Fruit fly (Drosophila melanogaster) whole organism, adult: ENCODE measurements around the gene CG11929.

Source experiments
- CG11617 ChIP-seq: fragments of 200-800 bp; sonication (Bioruptor generic); optimal IDR thresholded peaks from 2 replicates; lab custom pipeline; 2017; ENCODE audit warnings: mild to moderate bottlenecking, missing biosample characterization, missing genetic modification reagents, missing genetic modification characterization
- CG12768 ChIP-seq: fragments of 200-800 bp; sonication (Bioruptor generic); optimal IDR thresholded peaks from 2 replicates; lab custom pipeline; 2017; ENCODE audit warnings: missing biosample characterization, missing genetic modification characterization, mild to moderate bottlenecking, moderate library complexity, missing genetic modification reagents
- CG14711 ChIP-seq: fragments of 200-800 bp; sonication (Bioruptor generic); optimal IDR thresholded peaks from 2 replicates; lab custom pipeline; 2018; ENCODE audit warnings: missing biosample characterization, mild to moderate bottlenecking, missing genetic modification characterization, moderate library complexity
- CG1620 ChIP-seq: fragments of 200-800 bp; sonication (Bioruptor generic); optimal IDR thresholded peaks from 2 replicates; lab custom pipeline; 2016; ENCODE audit warnings: missing biosample characterization, missing genetic modification characterization
- CG33017 ChIP-seq: fragments of 200-800 bp; sonication (Bioruptor generic); optimal IDR thresholded peaks from 2 replicates; lab custom pipeline; 2018; ENCODE audit warnings: missing biosample characterization, mild to moderate bottlenecking, missing genetic modification characterization, moderate library complexity
- CG5204 ChIP-seq: fragments of 200-800 bp; sonication (Bioruptor generic); optimal IDR thresholded peaks from 2 replicates; lab custom pipeline; 2016; ENCODE audit warnings: missing biosample characterization, missing genetic modification characterization
- CG7045 ChIP-seq: fragments of 200-800 bp; sonication (Bioruptor generic); optimal IDR thresholded peaks from 2 replicates; lab custom pipeline; 2017; ENCODE audit warnings: missing biosample characterization, mild to moderate bottlenecking, missing genetic modification characterization
- CG7101 ChIP-seq: fragments of 200-800 bp; sonication (Bioruptor generic); optimal IDR thresholded peaks from 2 replicates; lab custom pipeline; 2018; ENCODE audit warnings: missing biosample characterization, mild to moderate bottlenecking, missing genetic modification characterization, moderate library complexity
- Clk ChIP-seq: fragments of 200-800 bp; sonication (Bioruptor generic); optimal IDR thresholded peaks from 2 replicates; lab custom pipeline; 2017; ENCODE audit warnings: missing biosample characterization, missing genetic modification characterization
- Crg-1 ChIP-seq: fragments of 200-800 bp; sonication (Bioruptor generic); optimal IDR thresholded peaks from 2 replicates; lab custom pipeline; 2016; ENCODE audit warnings: missing biosample characterization, missing genetic modification characterization
- Hr96 ChIP-seq: fragments of 200-800 bp; sonication (Bioruptor generic); optimal IDR thresholded peaks from 2 replicates; lab custom pipeline; 2016; ENCODE audit warnings: missing biosample characterization, missing genetic modification characterization
- Mnt ChIP-seq: fragments of 200-800 bp; sonication (Bioruptor generic); optimal IDR thresholded peaks from 2 replicates; lab custom pipeline; 2016; ENCODE audit warnings: missing biosample characterization, mild to moderate bottlenecking, missing genetic modification characterization
- bab1 ChIP-seq: fragments of 200-800 bp; sonication (Bioruptor generic); optimal IDR thresholded peaks from 3 replicates; lab custom pipeline; 2019; ENCODE audit warnings: missing biosample characterization, mild to moderate bottlenecking, missing genetic modification characterization, moderate library complexity
- cic ChIP-seq: fragments of 200-800 bp; sonication (Bioruptor generic); optimal IDR thresholded peaks from 2 replicates; lab custom pipeline; 2017; ENCODE audit warnings: missing biosample characterization, mild to moderate bottlenecking, missing genetic modification characterization, moderate library complexity
- cnc ChIP-seq, 2 experiments: fragments of >200 bp; optimal IDR thresholded peaks; 2 replicates each; lab custom pipeline; 2017
- kay ChIP-seq: fragments of 200-800 bp; sonication (Bioruptor generic); peaks from one replicate; lab custom pipeline; 2016; ENCODE audit warnings: missing biosample characterization, missing genetic modification characterization, borderline replicate concordance
- ovo ChIP-seq: fragments of 200-800 bp; sonication (Bioruptor generic); optimal IDR thresholded peaks from 2 replicates; lab custom pipeline; 2016; ENCODE audit warnings: missing biosample characterization, missing genetic modification characterization
- pad ChIP-seq: fragments of 200-800 bp; sonication (Bioruptor generic); optimal IDR thresholded peaks from 3 replicates; lab custom pipeline; 2017; ENCODE audit warnings: missing biosample characterization, missing genetic modification characterization, mild to moderate bottlenecking, moderate library complexity, missing genetic modification reagents
- tj ChIP-seq: fragments of 200-800 bp; sonication (Bioruptor generic); optimal IDR thresholded peaks from 3 replicates; lab custom pipeline; 2017; ENCODE audit warnings: missing biosample characterization, mild to moderate bottlenecking, missing genetic modification characterization, moderate library complexity
- toe ChIP-seq: fragments of 200-800 bp; sonication (Bioruptor generic); optimal IDR thresholded peaks from 2 replicates; lab custom pipeline; 2016; ENCODE audit warnings: missing biosample characterization, missing genetic modification characterization

The CG11929 gene

dm6 chr2L:4682377-4682776, at the start of gene CG11929:
TSS of gene CG11929 (plus strand) at chr2L:4682677.
- TF ChIP-seq CG14711 (tag; lab: Kevin White, UChicago) (no peak), kay (GFP tag; lab: Kevin White, UChicago) (no peak), Crg-1 (GFP tag; lab: Kevin White, UChicago) (no peak), CG7045 (GFP tag; lab: Kevin White, UChicago) (no peak), cic (GFP tag; lab: Kevin White, UChicago) (no peak), cnc (optimal IDR thresholded peaks at IDR 0.05; lab: Kevin White, UChicago) (no peak), CG12768 (GFP tag; lab: Kevin White, UChicago) (no peak), CG11617 (no peak)

- TF ChIP-seq ovo (no peak), CG12768 (GFP tag; lab: Kevin White, UChicago) (no peak)
Observed at dm6 chr2L:4632997-4633396, 49.5 kb upstream of the CG11929 start.

- TF ChIP-seq pad, result no peak
- no peak for TF ChIP-seq CG5204 (GFP tag; lab: Kevin White, UChicago)
- no peak for TF ChIP-seq Mnt
- TF ChIP-seq CG12768 (GFP tag; lab: Kevin White, UChicago), result no peak
- TF ChIP-seq ovo, result no peak
- no peak for TF ChIP-seq tj
- TF ChIP-seq CG7101 (tag; lab: Kevin White, UChicago), result no peak
- TF ChIP-seq cnc (optimal IDR thresholded peaks at IDR 0.05; lab: Kevin White, UChicago), result no peak
- TF ChIP-seq kay (GFP tag; lab: Kevin White, UChicago), result no peak
- no peak for TF ChIP-seq CG11617
Observed at dm6 chr2L:4635376-4635775, 47.1 kb upstream of the CG11929 start.

dm6 chr2L:4640996-4641395, 41.5 kb upstream of the CG11929 start, which contains the start of gene BG642163:
TSS of gene BG642163 (plus strand) at chr2L:4641296.
- TF ChIP-seq Hr96 (GFP tag; lab: Kevin White, UChicago), result no peak
- TF ChIP-seq CG14711 (tag; lab: Kevin White, UChicago), result no peak
- no peak for TF ChIP-seq kay (GFP tag; lab: Kevin White, UChicago)
- no peak for TF ChIP-seq ovo
- no peak for TF ChIP-seq bab1
- TF ChIP-seq CG7101 (tag; lab: Kevin White, UChicago), result no peak
- TF ChIP-seq CG7045 (GFP tag; lab: Kevin White, UChicago), result no peak
- no peak for TF ChIP-seq cnc (optimal IDR thresholded peaks at IDR 0.05; lab: Kevin White, UChicago)
- no peak for TF ChIP-seq pad
- TF ChIP-seq CG12768 (GFP tag; lab: Kevin White, UChicago), result no peak
- no peak for TF ChIP-seq CG11617
- TF ChIP-seq CG33017 (tag; lab: Kevin White, UChicago), result no peak
- TF ChIP-seq Clk (GFP tag; lab: Kevin White, UChicago), result no peak
- TF ChIP-seq tj, result no peak
- no peak for TF ChIP-seq toe (GFP tag; lab: Kevin White, UChicago)
- TF ChIP-seq cic (GFP tag; lab: Kevin White, UChicago), result no peak
- no peak for TF ChIP-seq Crg-1 (GFP tag; lab: Kevin White, UChicago)
- no peak for TF ChIP-seq CG5204 (GFP tag; lab: Kevin White, UChicago)
- TF ChIP-seq CG1620 (GFP tag; lab: Kevin White, UChicago), result no peak
- TF ChIP-seq Mnt, result no peak

dm6 chr2L:4642672-4643071, 39.8 kb upstream of the CG11929 start, which contains the start of gene CG15635:
TSS of gene CG15635 (plus strand) at chr2L:4642972.
- TF ChIP-seq Crg-1 (GFP tag; lab: Kevin White, UChicago), result no peak
- no peak for TF ChIP-seq Clk (GFP tag; lab: Kevin White, UChicago)
- no peak for TF ChIP-seq CG14711 (tag; lab: Kevin White, UChicago)
- TF ChIP-seq CG12768 (GFP tag; lab: Kevin White, UChicago), result no peak
- no peak for TF ChIP-seq kay (GFP tag; lab: Kevin White, UChicago)
- no peak for TF ChIP-seq CG5204 (GFP tag; lab: Kevin White, UChicago)
- TF ChIP-seq bab1, result no peak
- no peak for TF ChIP-seq pad
- TF ChIP-seq cic (GFP tag; lab: Kevin White, UChicago), result no peak

dm6 chr2L:4646751-4647150, 35.7 kb upstream of the CG11929 start, which contains the start of gene CG43798:
TSS of gene CG43798 (plus strand) at chr2L:4647051.
- no peak for TF ChIP-seq CG1620 (GFP tag; lab: Kevin White, UChicago)
- no peak for TF ChIP-seq toe (GFP tag; lab: Kevin White, UChicago)
- TF ChIP-seq CG11617, result no peak
- TF ChIP-seq cnc (optimal IDR thresholded peaks at IDR 0.05; lab: Kevin White, UChicago), result no peak

dm6 chr2L:4648804-4649203, 33.7 kb upstream of the CG11929 start:
- TF ChIP-seq CG12768 (GFP tag; lab: Kevin White, UChicago) (no peak), CG7045 (GFP tag; lab: Kevin White, UChicago) (no peak), ovo (no peak), cic (GFP tag; lab: Kevin White, UChicago) (no peak)
